Fruit fly (Drosophila melanogaster) whole organism, embryonic: ENCODE results near the gene CG6345.
A peak's percentile ranks its signal among the peaks of the same experiment; 100 is the strongest.

ENCODE experiments used
- BtbVII ChIP-seq: fragments of 200-800 bp; sonication (Bioruptor generic); optimal IDR thresholded peaks from 3 replicates; lab custom pipeline; 2017; ENCODE audit warnings: missing biosample characterization, mild to moderate bottlenecking, missing genetic modification characterization
- CG10462 ChIP-seq: fragments of 200-800 bp; sonication (Bioruptor generic); optimal IDR thresholded peaks from 2 replicates; lab custom pipeline; 2016; ENCODE audit warnings: missing biosample characterization, missing genetic modification characterization
- CG10979 ChIP-seq: fragments of 200-800 bp; sonication (Bioruptor generic); optimal IDR thresholded peaks from 2 replicates; lab custom pipeline; 2018; ENCODE audit warnings: missing biosample characterization, mild to moderate bottlenecking, missing genetic modification characterization, moderate library complexity
- CG11560 ChIP-seq: fragments of 200-800 bp; sonication (Bioruptor generic); IDR thresholded peaks from 3 replicates; pipeline ENCODE4 v1.3.6; 2022; ENCODE audit warnings: missing biosample characterization, missing genetic modification characterization
- CG12104 ChIP-seq: fragments of 200-800 bp; sonication (Bioruptor generic); optimal IDR thresholded peaks from 3 replicates; lab custom pipeline; 2016; ENCODE audit warnings: missing biosample characterization, missing genetic modification characterization
- CG12942 ChIP-seq: fragments of 200-800 bp; sonication (Bioruptor generic); optimal IDR thresholded peaks from 3 replicates; lab custom pipeline; 2016; ENCODE audit warnings: missing biosample characterization, missing genetic modification characterization
- CG13424 ChIP-seq: fragments of 200-800 bp; sonication (Bioruptor generic); optimal IDR thresholded peaks from 2 replicates; lab custom pipeline; 2019; ENCODE audit warnings: missing biosample characterization, mild to moderate bottlenecking, missing genetic modification characterization, moderate library complexity
- CG15073 ChIP-seq: fragments of 200-800 bp; sonication (Bioruptor generic); optimal IDR thresholded peaks from 2 replicates; lab custom pipeline; 2016; ENCODE audit warnings: missing biosample characterization, missing genetic modification characterization
- CG1529 ChIP-seq: fragments of 200-800 bp; sonication (Bioruptor generic); optimal IDR thresholded peaks from 3 replicates; lab custom pipeline; 2018; ENCODE audit warnings: missing biosample characterization, missing genetic modification characterization
- CG15479 ChIP-seq: fragments of 200-800 bp; sonication (Bioruptor generic); optimal IDR thresholded peaks from 3 replicates; lab custom pipeline; 2019; ENCODE audit warnings: missing biosample characterization, mild to moderate bottlenecking, missing genetic modification characterization, moderate library complexity
- CG1602 ChIP-seq: fragments of 200-800 bp; sonication (Bioruptor generic); optimal IDR thresholded peaks from 3 replicates; lab custom pipeline; 2016; ENCODE audit warnings: missing biosample characterization, missing genetic modification characterization
- CG17328 ChIP-seq: fragments of 200-800 bp; sonication (Bioruptor generic); IDR thresholded peaks from 2 replicates; pipeline ENCODE4 v1.3.6; 2022; ENCODE audit warnings: missing biosample characterization, missing genetic modification characterization
- CG17612 ChIP-seq: fragments of 200-800 bp; sonication (Bioruptor generic); IDR thresholded peaks from 2 replicates; pipeline ENCODE4 v1.3.6; 2022; ENCODE audit warnings: missing biosample characterization, missing genetic modification characterization
- CG18011 ChIP-seq: fragments of 200-800 bp; sonication (Bioruptor generic); optimal IDR thresholded peaks from 2 replicates; lab custom pipeline; 2017; ENCODE audit warnings: missing biosample characterization, missing genetic modification characterization, mild to moderate bottlenecking, moderate library complexity, missing genotype
- CG18764 ChIP-seq: fragments of 200-800 bp; sonication (Bioruptor generic); optimal IDR thresholded peaks from 3 replicates; lab custom pipeline; 2016; ENCODE audit warnings: missing biosample characterization, missing genetic modification characterization
- CG2712 ChIP-seq: fragments of 200-800 bp; optimal IDR thresholded peaks from 3 replicates; lab custom pipeline; 2019; ENCODE audit warnings: missing biosample characterization, mild to moderate bottlenecking, missing genetic modification characterization, moderate library complexity
- CG2875 ChIP-seq: fragments of 200-800 bp; sonication (Bioruptor generic); optimal IDR thresholded peaks from 2 replicates; lab custom pipeline; 2017; ENCODE audit warnings: missing biosample characterization, mild to moderate bottlenecking, missing genetic modification characterization, missing genetic modification reagents
- CG32532 ChIP-seq: fragments of 200-800 bp; sonication (Bioruptor generic); IDR thresholded peaks from 2 replicates; pipeline ENCODE4 v1.3.6; 2022; ENCODE audit warnings: missing biosample characterization, missing genetic modification characterization
- CG3726 ChIP-seq: fragments of 200-800 bp; sonication (Bioruptor generic); IDR thresholded peaks from 3 replicates; pipeline ENCODE4, ENCODE4 v1.3.6; 2022; ENCODE audit warnings: missing biosample characterization, missing genetic modification characterization
- CG3995 ChIP-seq: fragments of 200-800 bp; sonication (Bioruptor generic); optimal IDR thresholded peaks from 3 replicates; lab custom pipeline; 2016; ENCODE audit warnings: missing biosample characterization, missing genetic modification characterization
- CG5953 ChIP-seq: fragments of 200-800 bp; sonication (Bioruptor generic); IDR thresholded peaks from 2 replicates; pipeline ENCODE4 v1.3.6; 2022; ENCODE audit warnings: missing biosample characterization, missing genetic modification characterization
- CG6689 ChIP-seq: fragments of 200-800 bp; sonication (Bioruptor generic); IDR thresholded peaks from 2 replicates; pipeline ENCODE4 v1.3.6; 2022; ENCODE audit warnings: missing biosample characterization, missing genetic modification characterization
- CG6765 ChIP-seq: fragments of 200-800 bp; sonication (Bioruptor generic); optimal IDR thresholded peaks from 3 replicates; lab custom pipeline; 2017; ENCODE audit warnings: missing biosample characterization, mild to moderate bottlenecking, missing genetic modification characterization
- Doc3 ChIP-seq: fragments of 200-800 bp; sonication (Bioruptor generic); IDR thresholded peaks from 3 replicates; pipeline ENCODE4 v1.3.6; 2022; ENCODE audit warnings: missing biosample characterization, missing genetic modification characterization; ENCODE audit not compliant: partially characterized antibody
- GATAe ChIP-seq: fragments of 200-800 bp; sonication (Bioruptor generic); conservative IDR thresholded peaks from 2 replicates; pipeline ENCODE4 v1.3.6; 2022; ENCODE audit warnings: missing biosample characterization, missing genetic modification characterization
- HLH4C ChIP-seq: fragments of 200-800 bp; sonication (Bioruptor generic); IDR thresholded peaks from 3 replicates; pipeline ENCODE4 v1.3.6; 2022; ENCODE audit warnings: missing biosample characterization, missing genetic modification characterization; ENCODE audit not compliant: partially characterized antibody
- Lim3 ChIP-seq: fragments of 200-800 bp; sonication (Bioruptor generic); IDR thresholded peaks from 2 replicates; pipeline ENCODE4 v1.3.6; 2022; ENCODE audit warnings: missing biosample characterization, missing genetic modification characterization
- MBD-R2 ChIP-seq: fragments of 200-800 bp; sonication (Bioruptor generic); IDR thresholded peaks from 2 replicates; pipeline ENCODE4 v1.3.6; 2022; ENCODE audit warnings: missing biosample characterization, missing genetic modification characterization
- Meics ChIP-seq: fragments of 200-800 bp; sonication (Bioruptor generic); optimal IDR thresholded peaks from 2 replicates; lab custom pipeline; 2017; ENCODE audit warnings: missing biosample characterization, mild to moderate bottlenecking, missing genetic modification characterization
- Mes4 ChIP-seq: fragments of 200-800 bp; sonication (Bioruptor generic); optimal IDR thresholded peaks from 2 replicates; lab custom pipeline; 2016; ENCODE audit warnings: missing biosample characterization, missing genetic modification characterization
- Nf-YC ChIP-seq: fragments of 200-800 bp; optimal IDR thresholded peaks from 3 replicates; lab custom pipeline; 2019; ENCODE audit warnings: missing biosample characterization, mild to moderate bottlenecking, missing genetic modification characterization, moderate library complexity
- Side ChIP-seq: fragments of 200-800 bp; sonication (Bioruptor generic); optimal IDR thresholded peaks from 2 replicates; lab custom pipeline; 2016; ENCODE audit warnings: missing biosample characterization, missing genetic modification characterization
- Trl ChIP-seq, 3 experiments: fragments of >200 bp in 2 of 3; fragments of 200-800 bp in 1 of 3; sonication (Bioruptor generic) in 1 of 3; optimal IDR thresholded peaks; 2 replicates in 1 of 3; 3 replicates in 2 of 3; lab custom pipeline; 2016 to 2017; ENCODE audit warnings: missing biosample characterization in 1 of 3, missing genetic modification characterization in 1 of 3
- Xrp1 ChIP-seq: fragments of 200-800 bp; sonication (Bioruptor generic); IDR thresholded peaks from 2 replicates; pipeline ENCODE4 v1.3.6; 2022; ENCODE audit warnings: missing biosample characterization, missing genetic modification characterization
- bcd ChIP-seq: fragments of 200-800 bp; sonication (Bioruptor generic); optimal IDR thresholded peaks from 2 replicates; lab custom pipeline; 2017; ENCODE audit warnings: missing biosample characterization, mild to moderate bottlenecking, missing genetic modification characterization
- ci ChIP-seq: fragments of 200-800 bp; sonication (Bioruptor generic); IDR thresholded peaks from 3 replicates; pipeline ENCODE4 v1.3.6; 2022; ENCODE audit warnings: missing biosample characterization, missing genetic modification characterization
- crc ChIP-seq: fragments of 200-800 bp; sonication (Bioruptor generic); optimal IDR thresholded peaks from 2 replicates; lab custom pipeline; 2016; ENCODE audit warnings: missing biosample characterization, missing genetic modification characterization
- dpn ChIP-seq, 2 experiments: fragments of 200-800 bp; sonication (Bioruptor generic); optimal IDR thresholded peaks; 3 replicates each; lab custom pipeline; 2016; ENCODE audit warnings: missing biosample characterization in 2 of 2, missing genetic modification characterization in 2 of 2
- ems ChIP-seq: fragments of 200-800 bp; sonication (Bioruptor generic); optimal IDR thresholded peaks from 3 replicates; lab custom pipeline; 2016; ENCODE audit warnings: missing biosample characterization, missing genetic modification characterization
- gcm2 ChIP-seq: fragments of 200-800 bp; sonication (Bioruptor generic); optimal IDR thresholded peaks from 2 replicates; lab custom pipeline; 2016; ENCODE audit warnings: missing biosample characterization, missing genetic modification characterization
- ind ChIP-seq: fragments of 200-800 bp; sonication (Bioruptor generic); optimal IDR thresholded peaks from 3 replicates; lab custom pipeline; 2016; ENCODE audit warnings: missing biosample characterization, missing genetic modification characterization
- luna ChIP-seq: fragments of 200-800 bp; sonication (Bioruptor generic); optimal IDR thresholded peaks from 2 replicates; lab custom pipeline; 2016; ENCODE audit warnings: missing biosample characterization, missing genetic modification characterization
- mirr ChIP-seq: fragments of 200-800 bp; sonication (Bioruptor generic); optimal IDR thresholded peaks from 3 replicates; lab custom pipeline; 2018; ENCODE audit warnings: missing biosample characterization, mild to moderate bottlenecking, missing genetic modification characterization
- otp ChIP-seq: fragments of 200-800 bp; sonication (Bioruptor generic); IDR thresholded peaks from 3 replicates; pipeline ENCODE4, ENCODE4 v1.3.6; 2022; ENCODE audit warnings: missing biosample characterization, missing genetic modification characterization
- peb ChIP-seq: fragments of 200-800 bp; sonication (Bioruptor generic); IDR thresholded peaks from 2 replicates; pipeline ENCODE4 v1.3.6; 2022; ENCODE audit warnings: missing biosample characterization, missing genetic modification characterization
- row ChIP-seq: fragments of 200-800 bp; sonication (Bioruptor generic); IDR thresholded peaks from 3 replicates; pipeline ENCODE4 v1.3.6; 2022; ENCODE audit warnings: missing biosample characterization, missing genetic modification characterization
- sc ChIP-seq, 3 experiments: fragments of >200 bp in 2 of 3; fragments of 200-800 bp in 1 of 3; sonication (Bioruptor generic) in 1 of 3; optimal IDR thresholded peaks; 2 replicates in 2 of 3; 3 replicates in 1 of 3; lab custom pipeline; 2017; ENCODE audit warnings: mild to moderate bottlenecking in 1 of 3, missing biosample characterization in 1 of 3, missing genetic modification characterization in 1 of 3, missing genetic modification reagents in 1 of 3
- schlank ChIP-seq: fragments of 200-800 bp; sonication (Bioruptor generic); optimal IDR thresholded peaks from 2 replicates; lab custom pipeline; 2018; ENCODE audit warnings: missing biosample characterization, mild to moderate bottlenecking, missing genetic modification characterization
- scrt ChIP-seq: fragments of 200-800 bp; sonication (Bioruptor generic); optimal IDR thresholded peaks from 2 replicates; lab custom pipeline; 2018; ENCODE audit warnings: missing biosample characterization, mild to moderate bottlenecking, missing genetic modification characterization, moderate library complexity

CG6345 gene

dm6 chr3R:10412550-10413459, 3.0 kb downstream of the CG6345 start, which contains the start of the genes Irp-1B and Rrp46 (continued):
- no peak for TF ChIP-seq dpn (GFP tag; optimal IDR thresholded peaks at IDR 0.05; lab: Kevin White, UChicago)
- no peak for TF ChIP-seq CG10979 (tag; lab: Kevin White, UChicago)
- TF ChIP-seq scrt = no peak
- no peak for TF ChIP-seq CG17612 (GFP tag; lab: Robert Waterston, UW)
- no peak for TF ChIP-seq Mes4 (GFP tag; lab: Kevin White, UChicago)
- TF ChIP-seq CG15479 (GFP tag; lab: Kevin White, UChicago) = peak; percentile 65
- TF ChIP-seq CG32532 (GFP tag; lab: Robert Waterston, UW) = no peak
- no peak for TF ChIP-seq CG6765 (GFP tag; lab: Kevin White, UChicago)
- TF ChIP-seq luna (GFP tag; lab: Kevin White, UChicago) = no peak
- TF ChIP-seq CG2875 (GFP tag; lab: Kevin White, UChicago) = no peak
- TF ChIP-seq Xrp1 = no peak
- no peak for TF ChIP-seq CG11560 (tag; lab: Robert Waterston, UW)
- TF ChIP-seq HLH4C (GFP tag; lab: Robert Waterston, UW) = peak; percentile 99
- no peak for TF ChIP-seq ems (GFP tag; lab: Kevin White, UChicago)
- no peak for TF ChIP-seq CG17328
- no peak for TF ChIP-seq Side (GFP tag; lab: Kevin White, UChicago)
- no peak for TF ChIP-seq CG12942 (GFP tag; lab: Kevin White, UChicago)
- no peak for TF ChIP-seq GATAe (GFP tag; lab: Robert Waterston, UW)
- TF ChIP-seq CG18764 = no peak
- no peak for TF ChIP-seq Meics (GFP tag; lab: Kevin White, UChicago)
- peak; percentile 10 for TF ChIP-seq Nf-YC
- TF ChIP-seq BtbVII (GFP tag; lab: Kevin White, UChicago) = no peak
- TF ChIP-seq sc (optimal IDR thresholded peaks at IDR 0.05; lab: Kevin White, UChicago) = no peak
- no peak for TF ChIP-seq sc (GFP tag; optimal IDR thresholded peaks at IDR 0.05; lab: Kevin White, UChicago)
- TF ChIP-seq CG12104 (GFP tag; lab: Kevin White, UChicago) = no peak
- no peak for TF ChIP-seq CG1529 (GFP tag; lab: Kevin White, UChicago)
- no peak for TF ChIP-seq schlank (tag; lab: Kevin White, UChicago)
- TF ChIP-seq CG10462 (GFP tag; lab: Kevin White, UChicago) = no peak
- no peak for TF ChIP-seq Trl (optimal IDR thresholded peaks at IDR 0.05; lab: Kevin White, UChicago)
- TF ChIP-seq Trl (GFP tag; optimal IDR thresholded peaks at IDR 0.05; lab: Kevin White, UChicago) = no peak
- TF ChIP-seq bcd = no peak
- no peak for TF ChIP-seq ci (GFP tag; lab: Robert Waterston, UW)
- no peak for TF ChIP-seq mirr (GFP tag; lab: Kevin White, UChicago)
- no peak for TF ChIP-seq peb (GFP tag; lab: Robert Waterston, UW)
- no peak for TF ChIP-seq crc
- TF ChIP-seq CG6689 = peak; percentile 24; the same call in 1 of the 2 replicates
- no peak for TF ChIP-seq CG1602 (GFP tag; lab: Kevin White, UChicago)
- no peak for TF ChIP-seq CG3995
- TF ChIP-seq CG2712 (tag; lab: Kevin White, UChicago) = peak; percentile 17
- TF ChIP-seq CG5953 (GFP tag; lab: Robert Waterston, UW) = no peak
- no peak for TF ChIP-seq gcm2 (GFP tag; lab: Kevin White, UChicago)
- TF ChIP-seq otp (GFP tag; lab: Robert Waterston, UW) = no peak
- no peak for TF ChIP-seq CG15073 (GFP tag; lab: Kevin White, UChicago)
- no peak for TF ChIP-seq ind (GFP tag; lab: Kevin White, UChicago)
- TF ChIP-seq Lim3 (GFP tag; lab: Robert Waterston, UW) = no peak
- TF ChIP-seq MBD-R2 (GFP tag; lab: Robert Waterston, UW) = peak; percentile 14
- no peak for TF ChIP-seq CG13424
- no peak for TF ChIP-seq CG18011 (GFP tag; lab: Kevin White, UChicago)
- TF ChIP-seq Doc3 (GFP tag; lab: Robert Waterston, UW) = peak; percentile 73
- peak; percentile 37; the same call in 1 of the 3 replicates for TF ChIP-seq row
- no peak for TF ChIP-seq CG3726
